Worm (Caenorhabditis elegans) whole organism, early embryonic: Measurements from ENCODE around the gene cutl-1.

ENCODE experiments used
- B0310.2 ChIP-seq: sonication (generic microtip); optimal IDR thresholded peaks from 2 replicates; lab custom pipeline; 2016; ENCODE audit warnings: mild to moderate bottlenecking, missing genetic modification characterization, missing compliant biosample characterization
- F13C5.2 ChIP-seq: sonication (generic microtip); optimal IDR thresholded peaks from 2 replicates; lab custom pipeline; 2017; ENCODE audit warnings: mild to moderate bottlenecking, missing genetic modification characterization, inconsistent platforms, missing compliant biosample characterization
- aly-1 ChIP-seq: sonication (generic microtip); optimal IDR thresholded peaks from 2 replicates; lab custom pipeline; 2016; ENCODE audit warnings: missing genetic modification characterization, missing compliant biosample characterization
- ama-1 ChIP-seq: fragments of 150-350 bp; optimal IDR thresholded peaks from 2 replicates; lab custom pipeline; 2014
- ceh-13 ChIP-seq: fragments of 200-800 bp; sonication (Bioruptor generic); optimal IDR thresholded peaks from 2 replicates; lab custom pipeline; 2018; ENCODE audit warnings: mild to moderate bottlenecking, missing genetic modification characterization, missing compliant biosample characterization
- ceh-36 ChIP-seq: sonication (generic microtip); optimal IDR thresholded peaks from 2 replicates; lab custom pipeline; 2016; ENCODE audit warnings: missing genetic modification characterization, inconsistent platforms, missing compliant biosample characterization
- ets-7 ChIP-seq: sonication (generic microtip); optimal IDR thresholded peaks from 2 replicates; lab custom pipeline; 2016; ENCODE audit warnings: missing genotype, missing genetic modification characterization, missing compliant biosample characterization
- flt-1 ChIP-seq: fragments of 200-800 bp; sonication (Bioruptor generic); IDR thresholded peaks from 2 replicates; pipeline ENCODE4 v1.3.6; 2022; ENCODE audit warnings: missing genetic modification characterization, missing compliant biosample characterization
- hmbx-1 ChIP-seq: sonication (generic microtip); optimal IDR thresholded peaks from 2 replicates; lab custom pipeline; 2016; ENCODE audit warnings: mild to moderate bottlenecking, missing genetic modification characterization, missing compliant biosample characterization
- hmg-4 ChIP-seq: fragments of 200-800 bp; sonication (Bioruptor generic); optimal IDR thresholded peaks from 2 replicates; lab custom pipeline; 2018; ENCODE audit warnings: mild to moderate bottlenecking, missing genetic modification characterization, missing compliant biosample characterization
- hnd-1 ChIP-seq: sonication (generic microtip); optimal IDR thresholded peaks from 2 replicates; lab custom pipeline; 2016; ENCODE audit warnings: missing genetic modification characterization, missing compliant biosample characterization
- pes-1 ChIP-seq: fragments of 200-800 bp; sonication (Bioruptor generic); IDR thresholded peaks from 2 replicates; pipeline ENCODE4 v1.3.6; 2022; ENCODE audit warnings: missing genetic modification reagents, missing genetic modification characterization, missing compliant biosample characterization
- scrt-1 ChIP-seq: fragments of 200-800 bp; sonication (Bioruptor generic); IDR thresholded peaks from 2 replicates; pipeline ENCODE4 v1.3.6; 2022; ENCODE audit warnings: missing genetic modification characterization, missing compliant biosample characterization
- sea-1 ChIP-seq: fragments of 200-800 bp; sonication (Bioruptor generic); conservative IDR thresholded peaks from 2 replicates; pipeline ENCODE4 v1.3.6; 2022; ENCODE audit warnings: missing genetic modification characterization, missing compliant biosample characterization
- tbx-11 ChIP-seq: fragments of 200-800 bp; sonication (Bioruptor generic); IDR thresholded peaks from 2 replicates; pipeline ENCODE4 v1.3.6; 2022; ENCODE audit warnings: missing genetic modification characterization, missing compliant biosample characterization
- tbx-37 ChIP-seq: fragments of 200-800 bp; sonication (Bioruptor generic); conservative IDR thresholded peaks from 2 replicates; pipeline ENCODE4 v1.3.6; 2022; ENCODE audit warnings: missing genetic modification reagents, missing genetic modification characterization, missing compliant biosample characterization
- tra-4 ChIP-seq: sonication (generic microtip); optimal IDR thresholded peaks from 2 replicates; lab custom pipeline; 2017; ENCODE audit warnings: missing genetic modification characterization, missing compliant biosample characterization

cutl-1 gene

ce11 chrV:13441661-13442060 lies 35.7 kb upstream of the cutl-1 start, which contains the start of gene col-162:
col-162 (plus strand) TSS chrV:13441961.
- TF ChIP-seq ceh-13 (GFP tag; lab: Kevin White, UChicago), result no peak
- no peak for TF ChIP-seq ets-7 (tag; lab: Kevin White, UChicago)
- TF ChIP-seq sea-1 (GFP tag; lab: Robert Waterston, UW), result no peak
- no peak for TF ChIP-seq flt-1
- no peak for TF ChIP-seq tbx-37 (GFP tag; lab: Robert Waterston, UW)
- TF ChIP-seq ceh-36, result no peak
- TF ChIP-seq F13C5.2, result no peak
- no peak for TF ChIP-seq B0310.2 (tag; lab: Kevin White, UChicago)
- TF ChIP-seq ama-1 (lab: Kevin White, UChicago), result no peak
- TF ChIP-seq tra-4 (tag; lab: Kevin White, UChicago), result no peak
- no peak for TF ChIP-seq hmbx-1 (tag; lab: Kevin White, UChicago)
- no peak for TF ChIP-seq aly-1 (tag; lab: Kevin White, UChicago)
- TF ChIP-seq scrt-1 (GFP tag; lab: Robert Waterston, UW), result no peak
- TF ChIP-seq pes-1, result no peak
- TF ChIP-seq tbx-11 (GFP tag; lab: Robert Waterston, UW), result no peak
- no peak for TF ChIP-seq hmg-4
- TF ChIP-seq hnd-1 (tag; lab: Kevin White, UChicago), result no peak

- TF ChIP-seq F13C5.2 (peak; percentile 33), ceh-36 (no peak)
These were observed 31.7 kb upstream of the cutl-1 start, which contains the start of gene mes-4 for ce11 chrV:13437473-13438074. mes-4 (minus strand) TSS chrV:13437545.

- no peak for TF ChIP-seq tbx-37 (GFP tag; lab: Robert Waterston, UW)
- no peak for TF ChIP-seq aly-1 (tag; lab: Kevin White, UChicago)
- no peak for TF ChIP-seq pes-1
- no peak for TF ChIP-seq hnd-1 (tag; lab: Kevin White, UChicago)
- no peak for TF ChIP-seq B0310.2 (tag; lab: Kevin White, UChicago)
- TF ChIP-seq ets-7 (tag; lab: Kevin White, UChicago), result no peak
- no peak for TF ChIP-seq ceh-13 (GFP tag; lab: Kevin White, UChicago)
- TF ChIP-seq F13C5.2, result no peak
- no peak for TF ChIP-seq tbx-11 (GFP tag; lab: Robert Waterston, UW)
- TF ChIP-seq sea-1 (GFP tag; lab: Robert Waterston, UW), result no peak
These were observed 26.4 kb upstream of the cutl-1 start, which contains the start of gene srd-17 for ce11 chrV:13432364-13432763. srd-17 (minus strand) TSS chrV:13432714.

ce11 chrV:13428660-13429059 lies 22.7 kb upstream of the cutl-1 start, which contains the start of gene srd-19:
srd-19 (minus strand) TSS chrV:13428760.
- no peak for TF ChIP-seq pes-1
- TF ChIP-seq hmbx-1 (tag; lab: Kevin White, UChicago), result no peak
- no peak for TF ChIP-seq tbx-37 (GFP tag; lab: Robert Waterston, UW)
- no peak for TF ChIP-seq F13C5.2
- no peak for TF ChIP-seq tra-4 (tag; lab: Kevin White, UChicago)
- TF ChIP-seq sea-1 (GFP tag; lab: Robert Waterston, UW), result no peak
- no peak for TF ChIP-seq aly-1 (tag; lab: Kevin White, UChicago)
- no peak for TF ChIP-seq B0310.2 (tag; lab: Kevin White, UChicago)
- TF ChIP-seq scrt-1 (GFP tag; lab: Robert Waterston, UW), result no peak
- TF ChIP-seq ama-1 (lab: Kevin White, UChicago), result no peak
- no peak for TF ChIP-seq hnd-1 (tag; lab: Kevin White, UChicago)
- TF ChIP-seq ets-7 (tag; lab: Kevin White, UChicago), result no peak
- no peak for TF ChIP-seq hmg-4

ce11 chrV:13427378-13427777 lies 21.5 kb upstream of the cutl-1 start:
- TF ChIP-seq F13C5.2 (no peak), ets-7 (tag; lab: Kevin White, UChicago) (no peak), tbx-37 (GFP tag; lab: Robert Waterston, UW) (no peak), tra-4 (tag; lab: Kevin White, UChicago) (no peak), hmbx-1 (tag; lab: Kevin White, UChicago) (no peak), aly-1 (tag; lab: Kevin White, UChicago) (no peak), scrt-1 (GFP tag; lab: Robert Waterston, UW) (no peak), sea-1 (GFP tag; lab: Robert Waterston, UW) (no peak)

- no peak for TF ChIP-seq scrt-1 (GFP tag; lab: Robert Waterston, UW)
- TF ChIP-seq tbx-11 (GFP tag; lab: Robert Waterston, UW), result no peak
- no peak for TF ChIP-seq hmg-4
- TF ChIP-seq B0310.2 (tag; lab: Kevin White, UChicago), result no peak
- no peak for TF ChIP-seq ceh-36
These were observed 20.9 kb upstream of the cutl-1 start, which contains the start of gene srd-18 for ce11 chrV:13426764-13427163. srd-18 (minus strand) TSS chrV:13426864.

ce11 chrV:13423608-13424007 lies 17.7 kb upstream of the cutl-1 start, which contains the start of gene srv-10:
srv-10 (plus strand) TSS chrV:13423908.
- no peak for TF ChIP-seq tra-4 (tag; lab: Kevin White, UChicago)
- no peak for TF ChIP-seq ceh-36
- TF ChIP-seq hmg-4, result no peak
- TF ChIP-seq hmbx-1 (tag; lab: Kevin White, UChicago), result no peak
- TF ChIP-seq tbx-11 (GFP tag; lab: Robert Waterston, UW), result no peak
- no peak for TF ChIP-seq ama-1 (lab: Kevin White, UChicago)
- no peak for TF ChIP-seq aly-1 (tag; lab: Kevin White, UChicago)
- no peak for TF ChIP-seq tbx-37 (GFP tag; lab: Robert Waterston, UW)
- no peak for TF ChIP-seq B0310.2 (tag; lab: Kevin White, UChicago)
- no peak for TF ChIP-seq scrt-1 (GFP tag; lab: Robert Waterston, UW)
- TF ChIP-seq ets-7 (tag; lab: Kevin White, UChicago), result no peak
- TF ChIP-seq pes-1, result no peak
- no peak for TF ChIP-seq sea-1 (GFP tag; lab: Robert Waterston, UW)
- TF ChIP-seq flt-1, result no peak
- TF ChIP-seq ceh-13 (GFP tag; lab: Kevin White, UChicago), result no peak
- no peak for TF ChIP-seq F13C5.2
- TF ChIP-seq hnd-1 (tag; lab: Kevin White, UChicago), result no peak
